Worm (Caenorhabditis elegans) whole organism, young adult: ENCODE measurements around the gene ebp-2.

ENCODE experiments used
- B0261.1 ChIP-seq: sonication (generic microtip); optimal IDR thresholded peaks from 2 replicates; lab custom pipeline; 2016; ENCODE audit warnings: mild to moderate bottlenecking, missing genetic modification characterization, moderate library complexity, missing compliant biosample characterization
- C17E4.6 ChIP-seq: fragments of 200-800 bp; sonication (Bioruptor generic); IDR thresholded peaks from 2 replicates; pipeline ENCODE4 v1.3.6; 2022; ENCODE audit warnings: missing genetic modification reagents, missing genetic modification characterization, missing compliant biosample characterization
- D2030.7 ChIP-seq: fragments of 200-800 bp; sonication (Bioruptor generic); IDR thresholded peaks from 2 replicates; pipeline ENCODE4 v1.3.6; 2022; ENCODE audit warnings: missing genetic modification reagents, missing genetic modification characterization, missing compliant biosample characterization
- F10E7.11 ChIP-seq: sonication (generic microtip); optimal IDR thresholded peaks from 2 replicates; lab custom pipeline; 2017; ENCODE audit warnings: mild to moderate bottlenecking, missing genetic modification characterization, moderate library complexity, missing compliant biosample characterization
- F23B12.7 ChIP-seq: sonication (generic microtip); optimal IDR thresholded peaks from 2 replicates; lab custom pipeline; 2017; ENCODE audit warnings: missing genetic modification characterization, mild to moderate bottlenecking, missing compliant biosample characterization, antibody characterized with exemption, moderate library complexity; ENCODE audit not compliant: insufficient read depth
- F37B4.10 ChIP-seq: fragments of 200-800 bp; sonication (Bioruptor generic); IDR thresholded peaks from 2 replicates; pipeline ENCODE4 v1.3.6; 2022; ENCODE audit warnings: missing genetic modification characterization, missing compliant biosample characterization
- F49E8.2 ChIP-seq: sonication (generic microtip); optimal IDR thresholded peaks from 3 replicates; lab custom pipeline; 2017; ENCODE audit warnings: missing genetic modification characterization, mild to moderate bottlenecking, missing compliant biosample characterization, antibody characterized with exemption, moderate library complexity; ENCODE audit not compliant: insufficient read depth
- F55B11.4 ChIP-seq: sonication (generic microtip); optimal IDR thresholded peaks from 2 replicates; lab custom pipeline; 2016; ENCODE audit warnings: missing compliant biosample characterization, missing genetic modification characterization, borderline replicate concordance; ENCODE audit not compliant: insufficient read depth
- F57A8.1 ChIP-seq: fragments of 200-800 bp; sonication (Bioruptor generic); optimal IDR thresholded peaks from 2 replicates; lab custom pipeline; 2018; ENCODE audit warnings: mild to moderate bottlenecking, missing genetic modification characterization, moderate library complexity, missing compliant biosample characterization
- K12H6.12 ChIP-seq: fragments of 200-800 bp; sonication (Bioruptor generic); optimal IDR thresholded peaks from 2 replicates; lab custom pipeline; 2018; ENCODE audit warnings: mild to moderate bottlenecking, missing genetic modification characterization, missing compliant biosample characterization
- T26A5.8 ChIP-seq: sonication (generic microtip); optimal IDR thresholded peaks from 2 replicates; lab custom pipeline; 2016; ENCODE audit warnings: missing genetic modification characterization, missing compliant biosample characterization
- Y56A3A.18 ChIP-seq: fragments of 200-800 bp; sonication (Bioruptor generic); IDR thresholded peaks from 2 replicates; pipeline ENCODE4 v1.3.6; 2022; ENCODE audit warnings: missing genetic modification reagents, missing genetic modification characterization, missing compliant biosample characterization
- Y67H2A.10 ChIP-seq: fragments of 200-800 bp; sonication (Bioruptor generic); conservative IDR thresholded peaks from 2 replicates; pipeline ENCODE4 v1.3.6; 2022; ENCODE audit warnings: missing genetic modification reagents, missing genetic modification characterization, missing compliant biosample characterization
- Y95B8A.8 ChIP-seq: fragments of 200-800 bp; sonication (Bioruptor generic); IDR thresholded peaks from 2 replicates; pipeline ENCODE4 v1.3.6; 2022; ENCODE audit warnings: missing genetic modification reagents, missing genetic modification characterization, missing compliant biosample characterization
- aptf-2 ChIP-seq: fragments of 200-800 bp; sonication (Bioruptor generic); conservative IDR thresholded peaks from 2 replicates; pipeline ENCODE4 v1.3.6; 2022; ENCODE audit warnings: missing genetic modification reagents, missing genetic modification characterization, missing compliant biosample characterization
- atf-7 ChIP-seq: sonication (generic microtip); optimal IDR thresholded peaks from 2 replicates; lab custom pipeline; 2017; ENCODE audit warnings: mild to moderate bottlenecking, missing genetic modification characterization, missing compliant biosample characterization
- attf-6 ChIP-seq: fragments of 200-800 bp; sonication (Bioruptor generic); IDR thresholded peaks from 2 replicates; pipeline ENCODE4 v1.3.6; 2022; ENCODE audit warnings: missing genetic modification reagents, missing genetic modification characterization, missing compliant biosample characterization
- chd-7 ChIP-seq: sonication (generic microtip); optimal IDR thresholded peaks from 2 replicates; lab custom pipeline; 2016; ENCODE audit warnings: mild to moderate bottlenecking, missing genetic modification characterization, moderate library complexity, missing compliant biosample characterization
- die-1 ChIP-seq: sonication (generic microtip); optimal IDR thresholded peaks from 2 replicates; lab custom pipeline; 2016; ENCODE audit warnings: missing genotype, mild to moderate bottlenecking, missing genetic modification characterization, missing compliant biosample characterization
- dox-1 ChIP-seq: fragments of 200-800 bp; sonication (Bioruptor generic); IDR thresholded peaks from 2 replicates; pipeline ENCODE4 v1.3.6; 2022; ENCODE audit warnings: missing genetic modification reagents, missing genetic modification characterization, missing compliant biosample characterization
- egl-44 ChIP-seq: fragments of 200-800 bp; sonication (Bioruptor generic); IDR thresholded peaks from 2 replicates; pipeline ENCODE4 v1.3.6; 2022; ENCODE audit warnings: missing genetic modification reagents, missing genetic modification characterization, missing compliant biosample characterization
- gei-17 ChIP-seq: fragments of 200-800 bp; sonication (Bioruptor generic); optimal IDR thresholded peaks from 2 replicates; lab custom pipeline; 2018; ENCODE audit warnings: mild to moderate bottlenecking, missing genetic modification characterization, missing compliant biosample characterization
- hlh-12 ChIP-seq: sonication (generic microtip); optimal IDR thresholded peaks from 2 replicates; lab custom pipeline; 2016; ENCODE audit warnings: missing genetic modification characterization, missing compliant biosample characterization
- hmg-1.2 ChIP-seq: fragments of 200-800 bp; sonication (Bioruptor generic); IDR thresholded peaks from 2 replicates; pipeline ENCODE4 v1.3.6; 2022; ENCODE audit warnings: missing genetic modification reagents, missing genetic modification characterization, missing compliant biosample characterization
- lin-35 ChIP-seq, 3 experiments: fragments of 150-350 bp in 2 of 3; sonication (generic microtip) in 1 of 3; optimal IDR thresholded peaks; 2 replicates each; lab custom pipeline; 2014 to 2018; ENCODE audit warnings: missing biosample characterization in 3 of 3, missing genetic modification characterization in 3 of 3, missing genetic modification reagents in 3 of 3
- lsl-1 ChIP-seq: fragments of 200-800 bp; sonication (Bioruptor generic); optimal IDR thresholded peaks from 2 replicates; lab custom pipeline; 2018; ENCODE audit warnings: mild to moderate bottlenecking, missing genetic modification characterization, moderate library complexity, missing compliant biosample characterization
- lsy-27 ChIP-seq: sonication (generic microtip); optimal IDR thresholded peaks from 2 replicates; lab custom pipeline; 2017; ENCODE audit warnings: missing genetic modification characterization, mild to moderate bottlenecking, missing compliant biosample characterization, antibody characterized with exemption, missing genotype, borderline replicate concordance; ENCODE audit not compliant: insufficient read depth
- madf-10 ChIP-seq: sonication (generic microtip); optimal IDR thresholded peaks from 2 replicates; lab custom pipeline; 2016; ENCODE audit warnings: mild to moderate bottlenecking, missing genetic modification characterization, missing compliant biosample characterization
- mcd-1 ChIP-seq: fragments of 200-800 bp; sonication (Bioruptor generic); IDR thresholded peaks from 2 replicates; pipeline ENCODE4 v1.3.6; 2022; ENCODE audit warnings: missing genetic modification reagents, missing genetic modification characterization, missing compliant biosample characterization
- mes-4 ChIP-seq: sonication (generic microtip); optimal IDR thresholded peaks from 2 replicates; lab custom pipeline; 2016; ENCODE audit warnings: missing genotype, missing genetic modification characterization, missing compliant biosample characterization
- nhr-120 ChIP-seq: fragments of 200-800 bp; sonication (Bioruptor generic); IDR thresholded peaks from 2 replicates; pipeline ENCODE4 v1.3.6; 2022; ENCODE audit warnings: missing genetic modification characterization, missing compliant biosample characterization
- nhr-179 ChIP-seq: sonication (generic microtip); optimal IDR thresholded peaks from 2 replicates; lab custom pipeline; 2016; ENCODE audit warnings: mild to moderate bottlenecking, missing genetic modification characterization, missing compliant biosample characterization
- nhr-27 ChIP-seq: fragments of 200-800 bp; sonication (Bioruptor generic); optimal IDR thresholded peaks from 2 replicates; lab custom pipeline; 2018; ENCODE audit warnings: mild to moderate bottlenecking, missing genetic modification characterization, moderate library complexity, missing compliant biosample characterization
- nhr-90 ChIP-seq: sonication (generic microtip); optimal IDR thresholded peaks from 2 replicates; lab custom pipeline; 2016; ENCODE audit warnings: missing genotype, mild to moderate bottlenecking, missing genetic modification characterization, missing compliant biosample characterization
- pha-4 ChIP-seq: fragments of 150-350 bp; sonication (generic microtip); optimal IDR thresholded peaks from 2 replicates; lab custom pipeline; 2014; ENCODE audit warnings: missing biosample characterization, missing genetic modification reagents, missing genetic modification characterization
- rcor-1 ChIP-seq: fragments of 200-800 bp; sonication (Bioruptor generic); IDR thresholded peaks from 2 replicates; pipeline ENCODE4 v1.3.6; 2022; ENCODE audit warnings: missing genetic modification reagents, missing genetic modification characterization, missing compliant biosample characterization
- repo-1 ChIP-seq: sonication (generic microtip); optimal IDR thresholded peaks from 2 replicates; lab custom pipeline; 2017; ENCODE audit warnings: mild to moderate bottlenecking, missing genetic modification characterization, missing compliant biosample characterization
- sea-2 ChIP-seq: fragments of 200-800 bp; sonication (Bioruptor generic); IDR thresholded peaks from 2 replicates; pipeline ENCODE4 v1.3.6; 2022; ENCODE audit warnings: missing genetic modification characterization, missing compliant biosample characterization
- snpc-1.3 ChIP-seq: sonication (generic microtip); optimal IDR thresholded peaks from 2 replicates; lab custom pipeline; 2017; ENCODE audit warnings: missing genetic modification characterization, mild to moderate bottlenecking, missing compliant biosample characterization, antibody characterized with exemption, moderate library complexity, missing genotype, missing genetic modification reagents; ENCODE audit not compliant: insufficient read depth
- sptf-2 ChIP-seq: fragments of 200-800 bp; sonication (Bioruptor generic); optimal IDR thresholded peaks from 2 replicates; lab custom pipeline; 2018; ENCODE audit warnings: mild to moderate bottlenecking, missing genetic modification characterization, missing compliant biosample characterization
- tbp1 ChIP-seq: fragments of 200-800 bp; sonication (Bioruptor generic); optimal IDR thresholded peaks from 2 replicates; lab custom pipeline; 2018; ENCODE audit warnings: mild to moderate bottlenecking, missing genetic modification characterization, missing compliant biosample characterization
- unc-130 ChIP-seq: sonication (generic microtip); optimal IDR thresholded peaks from 2 replicates; lab custom pipeline; 2016; ENCODE audit warnings: missing genetic modification reagents, missing genetic modification characterization, missing compliant biosample characterization
- zfh-2 ChIP-seq: fragments of 200-800 bp; sonication (Bioruptor generic); conservative IDR thresholded peaks from 2 replicates; pipeline ENCODE4 v1.3.6; 2022; ENCODE audit warnings: missing genetic modification reagents, missing genetic modification characterization, missing compliant biosample characterization
- zim-3 ChIP-seq: sonication (generic microtip); optimal IDR thresholded peaks from 2 replicates; lab custom pipeline; 2017; ENCODE audit warnings: mild to moderate bottlenecking, missing genetic modification characterization, moderate library complexity, missing compliant biosample characterization
- ztf-25 ChIP-seq: fragments of 200-800 bp; sonication (Bioruptor generic); IDR thresholded peaks from 2 replicates; pipeline ENCODE4 v1.3.6; 2022; ENCODE audit warnings: missing genetic modification reagents, missing genetic modification characterization, missing compliant biosample characterization
- ztf-26 ChIP-seq: sonication (generic microtip); optimal IDR thresholded peaks from 2 replicates; lab custom pipeline; 2017; ENCODE audit warnings: missing genetic modification characterization, missing compliant biosample characterization
- ztf-3 ChIP-seq: fragments of 200-800 bp; sonication (Bioruptor generic); optimal IDR thresholded peaks from 2 replicates; lab custom pipeline; 2018; ENCODE audit warnings: mild to moderate bottlenecking, missing genetic modification characterization, missing compliant biosample characterization
- ztf-6 ChIP-seq: fragments of 200-800 bp; sonication (Bioruptor generic); IDR thresholded peaks from 2 replicates; pipeline ENCODE4 v1.3.6; 2022; ENCODE audit warnings: missing genetic modification reagents, missing genetic modification characterization, missing compliant biosample characterization

Gene ebp-2

ce11 chrII:11453025-11453424, 10.5 kb downstream of the ebp-2 start, which contains the start of gene rsp-1 (continued):
- peak; percentile 74 for TF ChIP-seq zfh-2 (GFP tag; lab: Robert Waterston, UW)
- no peak; the same call in 1 of the 2 replicates for TF ChIP-seq attf-6 (GFP tag; lab: Robert Waterston, UW)
- TF ChIP-seq die-1 (tag; lab: Kevin White, UChicago) = peak; percentile 11
- TF ChIP-seq F23B12.7 (tag; lab: Kevin White, UChicago) = peak; percentile 85
- peak; percentile 93 for TF ChIP-seq Y95B8A.8 (GFP tag; lab: Robert Waterston, UW)
- peak; percentile 66 for TF ChIP-seq atf-7 (tag; lab: Kevin White, UChicago)
- peak; percentile 79 for TF ChIP-seq lsl-1
- no peak for TF ChIP-seq aptf-2
- TF ChIP-seq D2030.7 (GFP tag; lab: Robert Waterston, UW) = peak; percentile 77
- peak; percentile 69 for TF ChIP-seq C17E4.6 (GFP tag; lab: Robert Waterston, UW)
- TF ChIP-seq mcd-1 (GFP tag; lab: Robert Waterston, UW) = peak; percentile 90
- TF ChIP-seq K12H6.12 (tag; lab: Kevin White, UChicago) = peak; percentile 80
- TF ChIP-seq ztf-25 = no peak
- TF ChIP-seq ztf-6 (GFP tag; lab: Robert Waterston, UW) = 0 out of 2 replicates have a peak, but pooled peaks have one; percentile 26
- TF ChIP-seq chd-7 = peak; percentile 64
- TF ChIP-seq sea-2 (GFP tag; lab: Robert Waterston, UW) = no peak
- TF ChIP-seq mes-4 (tag; lab: Kevin White, UChicago) = no peak
- no peak for TF ChIP-seq ztf-3 (GFP tag; lab: Kevin White, UChicago)
- TF ChIP-seq B0261.1 (tag; lab: Kevin White, UChicago) = peak; percentile 12
- no peak for TF ChIP-seq pha-4 (tag; lab: Kevin White, UChicago)
- peak; percentile 88 for TF ChIP-seq rcor-1 (GFP tag; lab: Robert Waterston, UW)
- peak; percentile 23 for TF ChIP-seq nhr-90
- TF ChIP-seq snpc-1.3 (tag; lab: Kevin White, UChicago) = peak; percentile 72
- TF ChIP-seq F37B4.10 (GFP tag; lab: Robert Waterston, UW) = no peak
- peak in 2 of 3 experiments; percentile 74 to 93 for TF ChIP-seq lin-35 (GFP tag; optimal IDR thresholded peaks at IDR 0.05; lab: Kevin White, UChicago)
- no peak for TF ChIP-seq unc-130 (GFP tag; lab: Kevin White, UChicago)
- 0 out of 2 replicates have a peak, but pooled peaks have one; percentile 29 for TF ChIP-seq egl-44
- TF ChIP-seq F49E8.2 (tag; lab: Kevin White, UChicago) = peak; percentile 53
- TF ChIP-seq nhr-27 (tag; lab: Kevin White, UChicago) = no peak
- TF ChIP-seq F57A8.1 (GFP tag; lab: Kevin White, UChicago) = no peak
- TF ChIP-seq zim-3 (tag; lab: Kevin White, UChicago) = no peak
- TF ChIP-seq F10E7.11 = no peak
- no peak for TF ChIP-seq nhr-120 (GFP tag; lab: Robert Waterston, UW)
- no peak for TF ChIP-seq lsy-27 (tag; lab: Kevin White, UChicago)
- TF ChIP-seq Y56A3A.18 = 0 out of 2 replicates have a peak, but pooled peaks have one; percentile 49
- no peak for TF ChIP-seq T26A5.8 (tag; lab: Kevin White, UChicago)
- TF ChIP-seq nhr-179 (tag; lab: Kevin White, UChicago) = no peak
- peak; percentile 4 for TF ChIP-seq sptf-2 (GFP tag; lab: Kevin White, UChicago)
- peak; percentile 69 for TF ChIP-seq repo-1 (tag; lab: Kevin White, UChicago)
- TF ChIP-seq dox-1 (GFP tag; lab: Robert Waterston, UW) = peak; percentile 95
- no peak for TF ChIP-seq F55B11.4 (tag; lab: Kevin White, UChicago)
- TF ChIP-seq hlh-12 (tag; lab: Kevin White, UChicago) = no peak
- peak; percentile 71 for TF ChIP-seq ztf-26 (tag; lab: Kevin White, UChicago)
- TF ChIP-seq Y67H2A.10 = peak; percentile 81
- peak; percentile 43 for TF ChIP-seq gei-17 (GFP tag; lab: Kevin White, UChicago)
- peak; percentile 80 for TF ChIP-seq madf-10 (tag; lab: Kevin White, UChicago)
- peak; percentile 72 for TF ChIP-seq tbp1
- peak; percentile 61 for TF ChIP-seq hmg-1.2 (GFP tag; lab: Robert Waterston, UW)
